Fruit fly (Drosophila melanogaster): ENCODE data around the gene CG9427.
A peak's percentile ranks its signal among the peaks of the same experiment; 100 is the strongest.

Gene CG9427

dm6 chr3R:9618331-9618730, 8.4 kb downstream of the CG9427 start (continued):
- TF ChIP-seq CG30020 (tag; optimal IDR thresholded peaks at IDR 0.05): no peak
- no peak for TF ChIP-seq Trl (optimal IDR thresholded peaks at IDR 0.05)
- peak; percentile 66 for TF ChIP-seq Trl (GFP tag; optimal IDR thresholded peaks at IDR 0.05)
- TF ChIP-seq ap (GFP tag; IDR thresholded peaks at IDR 0.05): peak; percentile 71
- TF ChIP-seq Ssrp (tag; optimal IDR thresholded peaks at IDR 0.05): peak; percentile 74
- peak; percentile 90 for TF ChIP-seq vvl (GFP tag; IDR thresholded peaks at IDR 0.05)
- TF ChIP-seq sens (GFP tag): peak; percentile 95
- TF ChIP-seq fu2 (GFP tag; optimal IDR thresholded peaks at IDR 0.05): peak; percentile 22
- TF ChIP-seq cg (GFP tag; optimal IDR thresholded peaks at IDR 0.05): no peak
- no peak for TF ChIP-seq CG10147 (GFP tag; optimal IDR thresholded peaks at IDR 0.05)
- TF ChIP-seq row (GFP tag; IDR thresholded peaks at IDR 0.05): peak; percentile 82
- TF ChIP-seq sens-2 (GFP tag; IDR thresholded peaks at IDR 0.05): peak; percentile 84
- peak; percentile 45 for TF ChIP-seq CG10267 (tag; optimal IDR thresholded peaks at IDR 0.05)
- TF ChIP-seq emc (GFP tag; optimal IDR thresholded peaks at IDR 0.05): peak; percentile 29
- no peak for TF ChIP-seq mld (GFP tag; IDR thresholded peaks at IDR 0.05; ENCODE audit: partially characterized antibody)

- TF ChIP-seq psq (GFP tag; optimal IDR thresholded peaks at IDR 0.05): no peak
- TF ChIP-seq jumu (GFP tag; optimal IDR thresholded peaks at IDR 0.05): peak; percentile 37
- peak; percentile 77 for TF ChIP-seq gem (tag; optimal IDR thresholded peaks at IDR 0.05)
- TF ChIP-seq CG13424 (tag; optimal IDR thresholded peaks at IDR 0.05): peak; percentile 20
- TF ChIP-seq Poxn (GFP tag; IDR thresholded peaks at IDR 0.05): 0 out of 2 replicates have a peak, but pooled peaks have one; percentile 8
- peak; percentile 30 for TF ChIP-seq Myb (GFP tag; optimal IDR thresholded peaks at IDR 0.05)
- TF ChIP-seq CG1792 (GFP tag; optimal IDR thresholded peaks at IDR 0.05): peak; percentile 59
- TF ChIP-seq gcm (GFP tag; optimal IDR thresholded peaks at IDR 0.05): no peak
- no peak for TF ChIP-seq CG17568 (GFP tag; optimal IDR thresholded peaks at IDR 0.05)
- TF ChIP-seq E2f2 (GFP tag; IDR thresholded peaks at IDR 0.05): 0 out of 2 replicates have a peak, but pooled peaks have one; percentile 14
- no peak for TF ChIP-seq grn (GFP tag; optimal IDR thresholded peaks at IDR 0.05)
- TF ChIP-seq eyg (GFP tag; optimal IDR thresholded peaks at IDR 0.05): peak; percentile 43
- TF ChIP-seq CG13296 (GFP tag; optimal IDR thresholded peaks at IDR 0.05): peak; percentile 18
- TF ChIP-seq CG8089 (GFP tag; optimal IDR thresholded peaks at IDR 0.05): peak; percentile 36
- TF ChIP-seq CG6813 (GFP tag; optimal IDR thresholded peaks at IDR 0.05): peak; percentile 61
- no peak for TF ChIP-seq prd (optimal IDR thresholded peaks at IDR 0.05)
- peak; percentile 79 for TF ChIP-seq prd (GFP tag; IDR thresholded peaks at IDR 0.05)
- TF ChIP-seq ewg (GFP tag; optimal IDR thresholded peaks at IDR 0.05): peak; percentile 65
- peak; percentile 10 for TF ChIP-seq CG12659 (GFP tag; optimal IDR thresholded peaks at IDR 0.05)
- TF ChIP-seq klu (GFP tag; IDR thresholded peaks at IDR 0.05): 0 out of 2 replicates have a peak, but pooled peaks have one; percentile 33
- peak; percentile 16 for TF ChIP-seq Ets97D (GFP tag; optimal IDR thresholded peaks at IDR 0.05)
- peak; percentile 57 for TF ChIP-seq Xrp1 (GFP tag; IDR thresholded peaks at IDR 0.05)
- TF ChIP-seq sd (tag; optimal IDR thresholded peaks at IDR 0.05): no peak
- TF ChIP-seq Rfx (GFP tag; IDR thresholded peaks at IDR 0.05): peak; percentile 70
- peak; percentile 22 for TF ChIP-seq pb (GFP tag; optimal IDR thresholded peaks at IDR 0.05)
- peak; percentile 44 for TF ChIP-seq tin (GFP tag; optimal IDR thresholded peaks at IDR 0.05)
- peak; percentile 59 for TF ChIP-seq zfh2 (GFP tag; optimal IDR thresholded peaks at IDR 0.05)
- peak; percentile 65 for TF ChIP-seq bab2 (GFP tag; optimal IDR thresholded peaks at IDR 0.05)
- peak; percentile 58 for TF ChIP-seq Hmr (GFP tag; optimal IDR thresholded peaks at IDR 0.05)
- peak; percentile 47 for TF ChIP-seq Sox100B (GFP tag; optimal IDR thresholded peaks at IDR 0.05)
- TF ChIP-seq seq (GFP tag; IDR thresholded peaks at IDR 0.05): peak; percentile 69
- peak; percentile 57 for TF ChIP-seq CG10979 (tag; optimal IDR thresholded peaks at IDR 0.05)
- TF ChIP-seq CG7963 (GFP tag; IDR thresholded peaks at IDR 0.05; ENCODE audit: partially characterized antibody): no peak
- TF ChIP-seq CG3847 (GFP tag; IDR thresholded peaks at IDR 0.05): peak; percentile 52
- peak; percentile 82 for TF ChIP-seq scrt (GFP tag; optimal IDR thresholded peaks at IDR 0.05)
- peak; percentile 67; the same call in 1 of the 2 replicates for TF ChIP-seq CG14014 (GFP tag; IDR thresholded peaks at IDR 0.05)
- TF ChIP-seq Trl (optimal IDR thresholded peaks at IDR 0.05): no peak
- TF ChIP-seq Trl (GFP tag; optimal IDR thresholded peaks at IDR 0.05): peak; percentile 61
Measured at dm6 chr3R:9613124-9613523, 13.6 kb downstream of the CG9427 start.

Measured in whole organism, embryonic.